Fruit fly (Drosophila melanogaster) whole organism, embryonic: ENCODE data around the gene CG4658.

Experiments used
- Aef1 ChIP-seq: fragments of 200-800 bp; sonication (Bioruptor generic); IDR thresholded peaks from 3 replicates; pipeline ENCODE4 v1.3.6; 2022; ENCODE audit warnings: missing biosample characterization, missing genetic modification characterization
- Atf-2 ChIP-seq: fragments of 200-800 bp; sonication (Bioruptor generic); optimal IDR thresholded peaks from 2 replicates; lab custom pipeline; 2016; ENCODE audit warnings: missing biosample characterization, missing genetic modification characterization
- B-H2 ChIP-seq: fragments of 200-800 bp; sonication (Bioruptor generic); optimal IDR thresholded peaks from 2 replicates; lab custom pipeline; 2018; ENCODE audit warnings: missing biosample characterization, mild to moderate bottlenecking, missing genetic modification characterization
- Bdp1 ChIP-seq: fragments of 200-800 bp; sonication (Bioruptor generic); optimal IDR thresholded peaks from 3 replicates; lab custom pipeline; 2016; ENCODE audit warnings: missing biosample characterization, missing genetic modification characterization
- CG1024 ChIP-seq: fragments of 200-800 bp; sonication (Bioruptor generic); IDR thresholded peaks from 2 replicates; pipeline ENCODE4 v1.3.6; 2022; ENCODE audit warnings: missing biosample characterization, missing genetic modification characterization
- CG11560 ChIP-seq: fragments of 200-800 bp; sonication (Bioruptor generic); IDR thresholded peaks from 3 replicates; pipeline ENCODE4 v1.3.6; 2022; ENCODE audit warnings: missing biosample characterization, missing genetic modification characterization
- CG11723 ChIP-seq: fragments of 200-800 bp; sonication (Bioruptor generic); optimal IDR thresholded peaks from 2 replicates; lab custom pipeline; 2017; ENCODE audit warnings: missing biosample characterization, mild to moderate bottlenecking, missing genetic modification characterization
- CG15073 ChIP-seq: fragments of 200-800 bp; sonication (Bioruptor generic); optimal IDR thresholded peaks from 2 replicates; lab custom pipeline; 2016; ENCODE audit warnings: missing biosample characterization, missing genetic modification characterization
- CG15269 ChIP-seq: fragments of 200-800 bp; sonication (Bioruptor generic); optimal IDR thresholded peaks from 2 replicates; lab custom pipeline; 2018; ENCODE audit warnings: missing biosample characterization, mild to moderate bottlenecking, missing genetic modification characterization, moderate library complexity
- CG16815 ChIP-seq: fragments of 200-800 bp; sonication (Bioruptor generic); optimal IDR thresholded peaks from 3 replicates; lab custom pipeline; 2017; ENCODE audit warnings: missing biosample characterization, mild to moderate bottlenecking, missing genetic modification characterization
- CG17186 ChIP-seq: fragments of 200-800 bp; sonication (Bioruptor generic); optimal IDR thresholded peaks from 3 replicates; lab custom pipeline; 2017; ENCODE audit warnings: missing biosample characterization, missing genetic modification reagents, missing genetic modification characterization
- CG17568 ChIP-seq: fragments of 200-800 bp; sonication (Bioruptor generic); optimal IDR thresholded peaks from 2 replicates; lab custom pipeline; 2018; ENCODE audit warnings: missing biosample characterization, mild to moderate bottlenecking, missing genetic modification characterization, moderate library complexity
- CG18262 ChIP-seq: fragments of 200-800 bp; optimal IDR thresholded peaks from 3 replicates; lab custom pipeline; 2019; ENCODE audit warnings: missing biosample characterization, mild to moderate bottlenecking, missing genetic modification characterization, moderate library complexity
- CG1832 ChIP-seq: fragments of 200-800 bp; sonication (Bioruptor generic); optimal IDR thresholded peaks from 2 replicates; lab custom pipeline; 2017; ENCODE audit warnings: missing biosample characterization, mild to moderate bottlenecking, missing genetic modification characterization, inconsistent platforms
- CG18599 ChIP-seq: fragments of 200-800 bp; sonication (Bioruptor generic); optimal IDR thresholded peaks from 3 replicates; lab custom pipeline; 2017; ENCODE audit warnings: missing biosample characterization, missing genetic modification characterization, mild to moderate bottlenecking, moderate library complexity, missing genetic modification reagents
- CG2712 ChIP-seq: fragments of 200-800 bp; optimal IDR thresholded peaks from 3 replicates; lab custom pipeline; 2019; ENCODE audit warnings: missing biosample characterization, mild to moderate bottlenecking, missing genetic modification characterization, moderate library complexity
- CG6254 ChIP-seq: fragments of 200-800 bp; sonication (Bioruptor generic); optimal IDR thresholded peaks from 3 replicates; lab custom pipeline; 2017; ENCODE audit warnings: mild to moderate bottlenecking, missing biosample characterization, missing genetic modification reagents, missing genetic modification characterization
- CG7745 ChIP-seq: fragments of 200-800 bp; sonication (Bioruptor generic); optimal IDR thresholded peaks from 2 replicates; lab custom pipeline; 2018; ENCODE audit warnings: missing biosample characterization, mild to moderate bottlenecking, missing genetic modification characterization, moderate library complexity
- CG7786 ChIP-seq: fragments of 200-800 bp; sonication (Bioruptor generic); optimal IDR thresholded peaks from 2 replicates; lab custom pipeline; 2016; ENCODE audit warnings: missing biosample characterization, missing genetic modification characterization
- CG8281 ChIP-seq: fragments of 200-800 bp; sonication (Bioruptor generic); optimal IDR thresholded peaks from 2 replicates; lab custom pipeline; 2018; ENCODE audit warnings: missing biosample characterization, mild to moderate bottlenecking, missing genetic modification characterization, moderate library complexity
- CG8478 ChIP-seq: fragments of >200 bp; optimal IDR thresholded peaks from 2 replicates; lab custom pipeline; 2018
- CoRest ChIP-seq: fragments of 200-800 bp; sonication (Bioruptor generic); optimal IDR thresholded peaks from 3 replicates; lab custom pipeline; 2018; ENCODE audit warnings: missing biosample characterization, mild to moderate bottlenecking, missing genetic modification characterization, moderate library complexity
- Dp ChIP-seq: fragments of 200-800 bp; sonication (Bioruptor generic); optimal IDR thresholded peaks from 2 replicates; lab custom pipeline; 2018; ENCODE audit warnings: missing biosample characterization, mild to moderate bottlenecking, missing genetic modification characterization, moderate library complexity
- E2f1 ChIP-seq: fragments of 200-800 bp; sonication (Bioruptor generic); IDR thresholded peaks from 2 replicates; pipeline ENCODE4 v1.3.6; 2022; ENCODE audit warnings: missing biosample characterization, missing genetic modification characterization
- E2f2 ChIP-seq: fragments of 200-800 bp; sonication (Bioruptor generic); IDR thresholded peaks from 2 replicates; pipeline ENCODE4 v1.3.6; 2022; ENCODE audit warnings: missing biosample characterization, missing genetic modification characterization
- Hsf ChIP-seq: fragments of 200-800 bp; sonication (Bioruptor generic); optimal IDR thresholded peaks from 3 replicates; lab custom pipeline; 2016; ENCODE audit warnings: missing biosample characterization, missing genetic modification characterization
- Max ChIP-seq: fragments of 200-800 bp; sonication (Bioruptor generic); optimal IDR thresholded peaks from 2 replicates; lab custom pipeline; 2016; ENCODE audit warnings: missing biosample characterization, mild to moderate bottlenecking, missing genetic modification characterization
- Med ChIP-seq: fragments of 200-800 bp; sonication (Bioruptor generic); peaks from one replicate; lab custom pipeline; 2016; ENCODE audit warnings: missing biosample characterization, missing genetic modification characterization, mild to moderate bottlenecking, inconsistent platforms, moderate library complexity
- Meics ChIP-seq: fragments of 200-800 bp; sonication (Bioruptor generic); optimal IDR thresholded peaks from 2 replicates; lab custom pipeline; 2017; ENCODE audit warnings: missing biosample characterization, mild to moderate bottlenecking, missing genetic modification characterization
- NC2β ChIP-seq: fragments of 200-800 bp; sonication (Bioruptor generic); optimal IDR thresholded peaks from 2 replicates; lab custom pipeline; 2016; ENCODE audit warnings: missing biosample characterization, missing genetic modification characterization
- Spps ChIP-seq: fragments of 200-800 bp; sonication (Bioruptor generic); optimal IDR thresholded peaks from 2 replicates; lab custom pipeline; 2018; ENCODE audit warnings: missing biosample characterization, mild to moderate bottlenecking, missing genetic modification characterization
- ash1 ChIP-seq: fragments of 200-800 bp; sonication (Bioruptor generic); optimal IDR thresholded peaks from 2 replicates; lab custom pipeline; 2018; ENCODE audit warnings: missing biosample characterization, mild to moderate bottlenecking, missing genetic modification characterization
- dmrt11E ChIP-seq: fragments of 200-800 bp; sonication (Bioruptor generic); optimal IDR thresholded peaks from 3 replicates; lab custom pipeline; 2018; ENCODE audit warnings: missing biosample characterization, mild to moderate bottlenecking, missing genetic modification characterization, moderate library complexity
- dmrt99B ChIP-seq: fragments of 200-800 bp; sonication (Bioruptor generic); optimal IDR thresholded peaks from 2 replicates; lab custom pipeline; 2018; ENCODE audit warnings: missing biosample characterization, mild to moderate bottlenecking, missing genetic modification characterization, moderate library complexity
- emc ChIP-seq: fragments of 200-800 bp; sonication (Bioruptor generic); optimal IDR thresholded peaks from 2 replicates; lab custom pipeline; 2016; ENCODE audit warnings: missing biosample characterization, missing genetic modification characterization
- ewg ChIP-seq: fragments of 200-800 bp; sonication (Bioruptor generic); optimal IDR thresholded peaks from 3 replicates; lab custom pipeline; 2017; ENCODE audit warnings: mild to moderate bottlenecking, missing biosample characterization, missing genetic modification reagents, missing genetic modification characterization
- exex ChIP-seq: fragments of 200-800 bp; sonication (Bioruptor generic); optimal IDR thresholded peaks from 4 replicates; lab custom pipeline; 2018; ENCODE audit warnings: missing biosample characterization, mild to moderate bottlenecking, missing genetic modification characterization, moderate library complexity
- fd64A ChIP-seq: fragments of 200-800 bp; sonication (Bioruptor generic); optimal IDR thresholded peaks from 3 replicates; lab custom pipeline; 2018; ENCODE audit warnings: missing biosample characterization, mild to moderate bottlenecking, missing genetic modification characterization
- gce ChIP-seq: fragments of 200-800 bp; sonication (Bioruptor generic); IDR thresholded peaks from 3 replicates; pipeline ENCODE4 v1.3.6; 2022; ENCODE audit warnings: missing biosample characterization, missing genetic modification characterization
- ham ChIP-seq: fragments of 200-800 bp; sonication (Bioruptor generic); IDR thresholded peaks from 2 replicates; pipeline ENCODE4 v1.3.6; 2022; ENCODE audit warnings: missing biosample characterization, missing genetic modification characterization
- kay ChIP-seq: fragments of 200-800 bp; sonication (Bioruptor generic); optimal IDR thresholded peaks from 2 replicates; lab custom pipeline; 2016; ENCODE audit warnings: missing biosample characterization, missing genetic modification characterization
- klu ChIP-seq: fragments of 200-800 bp; sonication (Bioruptor generic); IDR thresholded peaks from 2 replicates; pipeline ENCODE4 v1.3.6; 2022; ENCODE audit warnings: missing biosample characterization, missing genetic modification characterization
- lab ChIP-seq: fragments of 200-800 bp; sonication (Bioruptor generic); optimal IDR thresholded peaks from 3 replicates; lab custom pipeline; 2017; ENCODE audit warnings: missing biosample characterization, missing genetic modification characterization, mild to moderate bottlenecking, moderate library complexity, missing genetic modification reagents
- lmd ChIP-seq: fragments of 200-800 bp; sonication (Bioruptor generic); IDR thresholded peaks from 2 replicates; pipeline ENCODE4 v1.3.6; 2022; ENCODE audit warnings: missing biosample characterization, missing genetic modification characterization
- odd ChIP-seq: fragments of 200-800 bp; sonication (Bioruptor generic); optimal IDR thresholded peaks from 2 replicates; lab custom pipeline; 2017; ENCODE audit warnings: missing biosample characterization, mild to moderate bottlenecking, missing genetic modification characterization
- prd ChIP-seq, 3 experiments: fragments of >200 bp in 2 of 3; fragments of 200-800 bp in 1 of 3; sonication (Bioruptor generic) in 1 of 3; optimal IDR thresholded peaks in 2 of 3; IDR thresholded peaks in 1 of 3; 2 replicates in 2 of 3; 3 replicates in 1 of 3; pipeline versions ENCODE4 v1.3.6 to Lab custom; 2017 to 2022; ENCODE audit warnings: missing biosample characterization in 1 of 3, missing genetic modification characterization in 1 of 3
- sens-2 ChIP-seq: fragments of 200-800 bp; sonication (Bioruptor generic); IDR thresholded peaks from 2 replicates; pipeline ENCODE4 v1.3.6; 2022; ENCODE audit warnings: missing biosample characterization, missing genetic modification characterization
- seq ChIP-seq: fragments of 200-800 bp; sonication (Bioruptor generic); IDR thresholded peaks from 2 replicates; pipeline ENCODE4 v1.3.6; 2022; ENCODE audit warnings: missing biosample characterization, missing genetic modification characterization
- tap ChIP-seq: fragments of 200-800 bp; optimal IDR thresholded peaks from 3 replicates; lab custom pipeline; 2019; ENCODE audit warnings: missing biosample characterization, mild to moderate bottlenecking, missing genetic modification characterization, moderate library complexity
- tio ChIP-seq: fragments of 200-800 bp; sonication (Bioruptor generic); optimal IDR thresholded peaks from 2 replicates; lab custom pipeline; 2017; ENCODE audit warnings: missing biosample characterization, missing genetic modification characterization, inconsistent platforms
- trh ChIP-seq: fragments of 200-800 bp; sonication (Bioruptor generic); optimal IDR thresholded peaks from 2 replicates; lab custom pipeline; 2016; ENCODE audit warnings: missing biosample characterization, missing genetic modification characterization

CG4658 gene

dm6 chr2L:9921401-9921800 lies 35.5 kb upstream of the CG4658 start, which contains the start of gene CG4592 (continued):
- peak; percentile 58 for TF ChIP-seq CG18599 (GFP tag; lab: Kevin White, UChicago)
- TF ChIP-seq CG1832 (GFP tag; lab: Kevin White, UChicago): no peak
- no peak for TF ChIP-seq CG8281 (tag; lab: Kevin White, UChicago)
- TF ChIP-seq CG11723 (GFP tag; lab: Kevin White, UChicago): no peak
- no peak for TF ChIP-seq CG18262 (tag; lab: Kevin White, UChicago)
- TF ChIP-seq sens-2 (GFP tag; lab: Robert Waterston, UW): no peak
- TF ChIP-seq CG16815 (GFP tag; lab: Kevin White, UChicago): no peak
- no peak for TF ChIP-seq CG17568 (GFP tag; lab: Kevin White, UChicago)
- TF ChIP-seq Meics (GFP tag; lab: Kevin White, UChicago): peak; percentile 70
- TF ChIP-seq NC2β (GFP tag; lab: Kevin White, UChicago): peak; percentile 25
- TF ChIP-seq CG15269: no peak
- TF ChIP-seq Aef1 (GFP tag; lab: Robert Waterston, UW): no peak
- peak; percentile 60 for TF ChIP-seq E2f2 (GFP tag; lab: Robert Waterston, UW)
- TF ChIP-seq CG1024: peak; percentile 25; the same call in 1 of the 2 replicates
- no peak for TF ChIP-seq CG15073 (GFP tag; lab: Kevin White, UChicago)
- no peak for TF ChIP-seq E2f1 (GFP tag; lab: Robert Waterston, UW)
- no peak for TF ChIP-seq emc (GFP tag; lab: Kevin White, UChicago)
- peak; percentile 18 for TF ChIP-seq Bdp1 (GFP tag; lab: Kevin White, UChicago)
- TF ChIP-seq dmrt11E (tag; lab: Kevin White, UChicago): peak; percentile 48
- TF ChIP-seq ham (GFP tag; lab: Robert Waterston, UW): peak; percentile 32; the same call in 1 of the 2 replicates
- TF ChIP-seq Spps: peak; percentile 22
- no peak for TF ChIP-seq tap (tag; lab: Kevin White, UChicago)
- no peak for TF ChIP-seq klu (GFP tag; lab: Robert Waterston, UW)
- peak; percentile 78 for TF ChIP-seq lab (GFP tag; lab: Kevin White, UChicago)
- TF ChIP-seq exex: peak; percentile 52
- TF ChIP-seq dmrt99B: no peak
- no peak for TF ChIP-seq CG17186 (GFP tag; lab: Kevin White, UChicago)
- TF ChIP-seq Dp (GFP tag; lab: Kevin White, UChicago): peak; percentile 18
- TF ChIP-seq B-H2 (GFP tag; lab: Kevin White, UChicago): peak; percentile 52
- TF ChIP-seq kay (GFP tag; lab: Kevin White, UChicago): no peak
- no peak for TF ChIP-seq tio (GFP tag; lab: Kevin White, UChicago)
- TF ChIP-seq Atf-2 (GFP tag; lab: Kevin White, UChicago): no peak
- TF ChIP-seq prd (optimal IDR thresholded peaks at IDR 0.05; lab: Kevin White, UChicago): no peak
- peak; percentile 53; the same call in 2 of the 3 replicates for TF ChIP-seq prd (GFP tag; IDR thresholded peaks at IDR 0.05; lab: Robert Waterston, UW)
- peak; percentile 72 for TF ChIP-seq Hsf
- TF ChIP-seq ash1 (GFP tag; lab: Kevin White, UChicago): no peak
- TF ChIP-seq CoRest (tag; lab: Kevin White, UChicago): peak; percentile 64
- no peak for TF ChIP-seq odd (GFP tag; lab: Kevin White, UChicago)
- TF ChIP-seq trh: no peak
- TF ChIP-seq CG7786 (GFP tag; lab: Kevin White, UChicago): no peak
- no peak for TF ChIP-seq gce (GFP tag; lab: Robert Waterston, UW)
- TF ChIP-seq CG2712 (tag; lab: Kevin White, UChicago): peak; percentile 78
- TF ChIP-seq fd64A: no peak
- no peak for TF ChIP-seq ewg
- no peak for TF ChIP-seq CG7745 (tag; lab: Kevin White, UChicago)
- peak; percentile 57; the same call in 1 of the 2 replicates for TF ChIP-seq lmd (GFP tag; lab: Robert Waterston, UW)
- no peak for TF ChIP-seq CG8478
- peak; percentile 93 for TF ChIP-seq Med
- 0 out of 2 replicates have a peak, but pooled peaks have one; percentile 30 for TF ChIP-seq seq (GFP tag; lab: Robert Waterston, UW)
- peak; percentile 7 for TF ChIP-seq Max
- no peak for TF ChIP-seq CG11560
- TF ChIP-seq CG6254 (GFP tag; lab: Kevin White, UChicago): peak; percentile 5
